Worm (Caenorhabditis elegans) whole organism, early embryonic: Measurements from ENCODE around the gene E02C12.9.

Experiments used
- B0310.2 ChIP-seq: sonication (generic microtip); optimal IDR thresholded peaks from 2 replicates; lab custom pipeline; 2016; ENCODE audit warnings: mild to moderate bottlenecking, missing genetic modification characterization, missing compliant biosample characterization
- F13C5.2 ChIP-seq: sonication (generic microtip); optimal IDR thresholded peaks from 2 replicates; lab custom pipeline; 2017; ENCODE audit warnings: mild to moderate bottlenecking, missing genetic modification characterization, inconsistent platforms, missing compliant biosample characterization
- aly-1 ChIP-seq: sonication (generic microtip); optimal IDR thresholded peaks from 2 replicates; lab custom pipeline; 2016; ENCODE audit warnings: missing genetic modification characterization, missing compliant biosample characterization
- ama-1 ChIP-seq: fragments of 150-350 bp; optimal IDR thresholded peaks from 2 replicates; lab custom pipeline; 2014
- ceh-13 ChIP-seq: fragments of 200-800 bp; sonication (Bioruptor generic); optimal IDR thresholded peaks from 2 replicates; lab custom pipeline; 2018; ENCODE audit warnings: mild to moderate bottlenecking, missing genetic modification characterization, missing compliant biosample characterization
- ceh-36 ChIP-seq: sonication (generic microtip); optimal IDR thresholded peaks from 2 replicates; lab custom pipeline; 2016; ENCODE audit warnings: missing genetic modification characterization, inconsistent platforms, missing compliant biosample characterization
- ets-7 ChIP-seq: sonication (generic microtip); optimal IDR thresholded peaks from 2 replicates; lab custom pipeline; 2016; ENCODE audit warnings: missing genotype, missing genetic modification characterization, missing compliant biosample characterization
- flt-1 ChIP-seq: fragments of 200-800 bp; sonication (Bioruptor generic); IDR thresholded peaks from 2 replicates; pipeline ENCODE4 v1.3.6; 2022; ENCODE audit warnings: missing genetic modification characterization, missing compliant biosample characterization
- hmbx-1 ChIP-seq: sonication (generic microtip); optimal IDR thresholded peaks from 2 replicates; lab custom pipeline; 2016; ENCODE audit warnings: mild to moderate bottlenecking, missing genetic modification characterization, missing compliant biosample characterization
- hmg-4 ChIP-seq: fragments of 200-800 bp; sonication (Bioruptor generic); optimal IDR thresholded peaks from 2 replicates; lab custom pipeline; 2018; ENCODE audit warnings: mild to moderate bottlenecking, missing genetic modification characterization, missing compliant biosample characterization
- hnd-1 ChIP-seq: sonication (generic microtip); optimal IDR thresholded peaks from 2 replicates; lab custom pipeline; 2016; ENCODE audit warnings: missing genetic modification characterization, missing compliant biosample characterization
- pes-1 ChIP-seq: fragments of 200-800 bp; sonication (Bioruptor generic); IDR thresholded peaks from 2 replicates; pipeline ENCODE4 v1.3.6; 2022; ENCODE audit warnings: missing genetic modification reagents, missing genetic modification characterization, missing compliant biosample characterization
- scrt-1 ChIP-seq: fragments of 200-800 bp; sonication (Bioruptor generic); IDR thresholded peaks from 2 replicates; pipeline ENCODE4 v1.3.6; 2022; ENCODE audit warnings: missing genetic modification characterization, missing compliant biosample characterization
- sea-1 ChIP-seq: fragments of 200-800 bp; sonication (Bioruptor generic); conservative IDR thresholded peaks from 2 replicates; pipeline ENCODE4 v1.3.6; 2022; ENCODE audit warnings: missing genetic modification characterization, missing compliant biosample characterization
- tbx-11 ChIP-seq: fragments of 200-800 bp; sonication (Bioruptor generic); IDR thresholded peaks from 2 replicates; pipeline ENCODE4 v1.3.6; 2022; ENCODE audit warnings: missing genetic modification characterization, missing compliant biosample characterization
- tbx-37 ChIP-seq: fragments of 200-800 bp; sonication (Bioruptor generic); conservative IDR thresholded peaks from 2 replicates; pipeline ENCODE4 v1.3.6; 2022; ENCODE audit warnings: missing genetic modification reagents, missing genetic modification characterization, missing compliant biosample characterization
- tra-4 ChIP-seq: sonication (generic microtip); optimal IDR thresholded peaks from 2 replicates; lab custom pipeline; 2017; ENCODE audit warnings: missing genetic modification characterization, missing compliant biosample characterization

Gene E02C12.9

DNA sequence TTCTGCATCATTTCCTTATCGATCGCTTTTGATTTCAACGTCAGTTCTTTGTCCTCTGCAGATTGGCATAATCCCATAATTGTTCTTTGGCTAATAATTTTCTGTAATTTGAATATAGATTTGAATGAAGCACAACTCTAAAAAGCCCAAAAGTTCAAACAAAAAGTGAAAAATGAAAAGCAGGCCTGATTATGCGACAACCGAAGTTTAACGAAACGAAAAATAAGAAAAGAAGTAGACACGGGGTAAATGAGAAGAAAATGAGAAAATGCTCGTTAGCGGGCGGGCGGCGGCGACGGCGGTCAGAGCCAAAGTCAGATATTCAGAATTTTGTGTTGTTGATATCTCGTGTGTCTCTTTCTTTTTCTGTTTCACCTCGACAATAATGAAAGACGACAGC is 15.6 kb downstream of the E02C12.9 start, which contains the start of gene gpa-3:
Gene gpa-3 (minus strand): TSS at position 101 of the 400 bp plus-strand sequence.
- TF ChIP-seq pes-1 = no peak
- TF ChIP-seq ama-1 = no peak
- no peak for TF ChIP-seq hmg-4 (GFP tag; lab: Kevin White, UChicago)
- TF ChIP-seq ets-7 (tag; lab: Kevin White, UChicago) = no peak
- no peak for TF ChIP-seq flt-1 (GFP tag; lab: Robert Waterston, UW)
- no peak for TF ChIP-seq F13C5.2
- no peak for TF ChIP-seq tra-4 (tag; lab: Kevin White, UChicago)
- no peak for TF ChIP-seq tbx-37 (GFP tag; lab: Robert Waterston, UW)
- TF ChIP-seq hnd-1 (tag; lab: Kevin White, UChicago) = no peak
- TF ChIP-seq sea-1 (GFP tag; lab: Robert Waterston, UW) = no peak
- no peak for TF ChIP-seq aly-1 (tag; lab: Kevin White, UChicago)
- TF ChIP-seq ceh-13 (GFP tag; lab: Kevin White, UChicago) = no peak
- no peak for TF ChIP-seq tbx-11
- TF ChIP-seq hmbx-1 (tag; lab: Kevin White, UChicago) = no peak
- no peak for TF ChIP-seq ceh-36 (tag; lab: Kevin White, UChicago)
- no peak for TF ChIP-seq B0310.2 (tag; lab: Kevin White, UChicago)
- no peak for TF ChIP-seq scrt-1 (GFP tag; lab: Robert Waterston, UW)

DNA sequence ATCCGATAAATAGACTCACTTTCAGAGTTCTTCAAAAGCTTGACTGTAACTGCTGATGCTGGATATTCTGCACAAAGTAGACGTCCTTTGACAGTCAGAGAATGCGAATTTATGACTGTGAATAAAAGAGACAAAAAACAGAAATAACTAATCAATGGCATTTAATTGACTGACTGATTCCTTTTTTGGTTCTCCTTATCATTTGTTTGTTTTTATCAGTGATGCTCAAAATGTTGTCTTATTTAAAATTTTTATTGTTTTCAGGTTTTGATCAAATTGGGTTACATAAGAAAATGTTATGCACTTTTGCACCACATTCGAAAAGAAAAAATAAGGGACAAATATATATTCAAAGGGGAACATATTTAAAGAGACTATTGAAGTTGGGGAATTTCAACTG is 18.9 kb downstream of the E02C12.9 start, which contains the start of gene ttr-49:
Gene ttr-49 (minus strand): TSS at position 171 of the 400 bp plus-strand sequence.
- TF ChIP-seq sea-1 (GFP tag; lab: Robert Waterston, UW) (no peak), tbx-11 (no peak), B0310.2 (tag; lab: Kevin White, UChicago) (no peak), hmg-4 (GFP tag; lab: Kevin White, UChicago) (no peak), pes-1 (no peak), ama-1 (no peak), ets-7 (tag; lab: Kevin White, UChicago) (no peak), flt-1 (GFP tag; lab: Robert Waterston, UW) (no peak), ceh-36 (tag; lab: Kevin White, UChicago) (no peak), aly-1 (tag; lab: Kevin White, UChicago) (no peak), tra-4 (tag; lab: Kevin White, UChicago) (no peak), tbx-37 (GFP tag; lab: Robert Waterston, UW) (no peak), ceh-13 (GFP tag; lab: Kevin White, UChicago) (no peak), F13C5.2 (no peak), hnd-1 (tag; lab: Kevin White, UChicago) (no peak), hmbx-1 (tag; lab: Kevin White, UChicago) (no peak), scrt-1 (GFP tag; lab: Robert Waterston, UW) (no peak)

DNA sequence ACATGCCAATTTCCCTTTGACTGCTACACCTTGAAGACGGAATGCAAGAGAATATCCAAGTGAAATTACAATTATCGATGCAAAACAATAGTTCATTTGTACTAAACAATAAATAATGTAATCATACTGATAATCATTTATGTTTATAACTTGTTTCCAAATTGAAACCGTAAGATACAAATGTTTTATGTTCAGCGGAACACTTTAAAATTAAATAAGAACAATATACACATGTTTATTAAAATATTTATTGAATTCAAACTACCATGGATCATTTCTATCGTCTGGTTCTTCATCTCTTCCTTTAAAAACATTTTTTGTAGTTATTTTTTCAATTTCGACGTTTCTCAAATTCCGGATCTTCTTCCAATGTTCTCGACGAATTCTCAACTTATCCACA is 19.9 kb downstream of the E02C12.9 start, which contains the start of gene ttr-40:
Gene ttr-40 (minus strand): TSS at position 101 of the 400 bp plus-strand sequence.
- TF ChIP-seq aly-1 (tag; lab: Kevin White, UChicago) = no peak
- no peak for TF ChIP-seq hmbx-1 (tag; lab: Kevin White, UChicago)
- TF ChIP-seq sea-1 (GFP tag; lab: Robert Waterston, UW) = no peak
- TF ChIP-seq hnd-1 (tag; lab: Kevin White, UChicago) = no peak
- TF ChIP-seq F13C5.2 = no peak
- no peak for TF ChIP-seq pes-1
- no peak for TF ChIP-seq hmg-4 (GFP tag; lab: Kevin White, UChicago)
- TF ChIP-seq B0310.2 (tag; lab: Kevin White, UChicago) = no peak
- TF ChIP-seq tbx-11 = no peak
- no peak for TF ChIP-seq ama-1
- TF ChIP-seq flt-1 (GFP tag; lab: Robert Waterston, UW) = no peak

DNA sequence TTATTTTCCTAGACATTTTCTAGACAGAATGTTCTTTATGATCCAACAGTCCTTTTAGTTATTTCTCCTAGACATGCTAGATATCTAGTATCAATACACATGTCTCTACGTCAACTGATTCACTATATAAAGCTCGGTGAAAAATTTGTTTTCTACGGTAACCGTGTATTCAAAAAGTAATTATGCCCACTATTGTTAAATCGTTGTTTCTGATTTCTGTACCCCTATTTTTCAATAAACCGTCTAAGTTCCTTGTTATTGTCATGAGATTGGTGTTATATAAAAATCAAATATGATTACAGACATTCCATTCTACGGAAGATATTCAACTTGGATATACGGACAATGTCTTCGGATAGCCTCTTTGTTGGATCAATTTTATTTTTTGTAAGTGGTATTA is 22.3 kb downstream of the E02C12.9 start, which contains the start of gene srx-46:
Gene srx-46 (plus strand): TSS at position 301 of the 400 bp plus-strand sequence.
- no peak for TF ChIP-seq pes-1
- TF ChIP-seq ceh-36 (tag; lab: Kevin White, UChicago) = no peak
- TF ChIP-seq B0310.2 (tag; lab: Kevin White, UChicago) = no peak
- TF ChIP-seq ama-1 = no peak
- no peak for TF ChIP-seq ets-7 (tag; lab: Kevin White, UChicago)

DNA sequence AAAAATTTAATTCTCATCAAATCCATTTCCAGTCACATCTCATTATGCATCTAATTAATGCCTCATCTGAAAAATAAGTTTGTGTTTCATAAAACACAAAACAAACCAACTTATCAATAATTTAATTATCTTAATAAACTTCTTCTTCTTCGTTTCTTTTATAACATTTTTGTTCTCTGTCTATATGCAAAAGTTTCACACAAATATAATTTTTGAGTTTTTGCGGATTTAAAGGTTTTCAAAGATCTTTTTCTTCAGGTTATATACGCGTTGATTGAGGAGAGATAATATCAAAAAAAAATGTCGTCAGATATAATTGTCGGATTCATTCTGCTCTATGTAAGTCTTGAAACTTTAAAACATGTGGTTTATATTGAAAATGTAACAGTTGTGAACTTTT is 25.6 kb downstream of the E02C12.9 start, which contains the start of gene srx-47:
Gene srx-47 (plus strand): TSS at position 301 of the 400 bp plus-strand sequence.
- TF ChIP-seq tbx-37 (GFP tag; lab: Robert Waterston, UW) (no peak), aly-1 (tag; lab: Kevin White, UChicago) (no peak), ceh-36 (tag; lab: Kevin White, UChicago) (no peak), pes-1 (no peak), tbx-11 (no peak), hmbx-1 (tag; lab: Kevin White, UChicago) (no peak), ceh-13 (GFP tag; lab: Kevin White, UChicago) (no peak), B0310.2 (tag; lab: Kevin White, UChicago) (no peak), ama-1 (no peak), F13C5.2 (no peak), flt-1 (GFP tag; lab: Robert Waterston, UW) (no peak), scrt-1 (GFP tag; lab: Robert Waterston, UW) (no peak), hmg-4 (GFP tag; lab: Kevin White, UChicago) (no peak), sea-1 (GFP tag; lab: Robert Waterston, UW) (no peak), ets-7 (tag; lab: Kevin White, UChicago) (no peak), hnd-1 (tag; lab: Kevin White, UChicago) (no peak), tra-4 (tag; lab: Kevin White, UChicago) (no peak)

DNA sequence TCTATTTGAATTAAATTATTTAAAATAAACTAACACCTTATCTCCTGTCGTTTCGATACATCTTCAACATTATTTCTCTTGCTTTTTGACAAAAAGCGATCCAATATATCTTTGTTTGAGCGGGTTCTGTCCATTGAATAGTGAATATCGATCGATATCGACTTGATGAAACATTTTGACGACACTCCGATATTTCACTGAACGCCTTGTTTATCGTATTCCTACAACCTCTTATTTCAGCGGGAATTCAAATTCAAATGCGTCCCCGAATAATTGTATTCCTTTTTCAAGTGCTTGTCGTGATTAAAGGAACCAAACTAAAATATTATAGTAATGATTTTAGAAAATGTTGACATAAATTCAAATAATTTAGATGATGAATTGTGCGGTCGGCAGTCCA is 28.5 kb downstream of the E02C12.9 start, which contains the start of the genes K07B1.7 and try-5:
Gene K07B1.7 (minus strand): TSS at position 159 of the 400 bp plus-strand sequence.
Gene try-5 (plus strand): TSS at position 241 of the 400 bp plus-strand sequence.
- no peak for TF ChIP-seq hmbx-1 (tag; lab: Kevin White, UChicago)
- TF ChIP-seq flt-1 (GFP tag; lab: Robert Waterston, UW) = no peak
- no peak for TF ChIP-seq tbx-37 (GFP tag; lab: Robert Waterston, UW)
- no peak for TF ChIP-seq ceh-36 (tag; lab: Kevin White, UChicago)
- no peak for TF ChIP-seq tbx-11
